Worm (Caenorhabditis elegans) whole organism, L4 larva: ENCODE measurements around the gene C27B7.7.
A peak's percentile ranks its signal among the peaks of the same experiment; 100 is the strongest.

Source experiments
- F49E8.2 ChIP-seq: sonication (generic microtip); optimal IDR thresholded peaks from 2 replicates; lab custom pipeline; 2016; ENCODE audit warnings: missing compliant biosample characterization, mild to moderate bottlenecking, missing genetic modification characterization, borderline replicate concordance
- R02D3.7 ChIP-seq: fragments of 150-350 bp; sonication (generic microtip); optimal IDR thresholded peaks from 3 replicates; lab custom pipeline; 2014; ENCODE audit warnings: missing biosample characterization, missing genetic modification characterization
- T20F7.1 ChIP-seq: fragments of 200-800 bp; sonication (Bioruptor generic); optimal IDR thresholded peaks from 2 replicates; lab custom pipeline; 2018; ENCODE audit warnings: mild to moderate bottlenecking, missing genetic modification characterization, missing compliant biosample characterization
- T26A8.4 ChIP-seq: fragments of 200-800 bp; sonication (Bioruptor generic); IDR thresholded peaks from 2 replicates; pipeline ENCODE4 v1.3.6; 2022; ENCODE audit warnings: missing genetic modification characterization, missing compliant biosample characterization
- Y5F2A.4 ChIP-seq: fragments of 200-800 bp; sonication (Bioruptor generic); optimal IDR thresholded peaks from 2 replicates; lab custom pipeline; 2018; ENCODE audit warnings: mild to moderate bottlenecking, missing genetic modification characterization, missing compliant biosample characterization
- ZK546.5 ChIP-seq, 2 experiments: sonication (generic microtip); optimal IDR thresholded peaks; 2 replicates each; lab custom pipeline; 2017; ENCODE audit warnings: missing biosample characterization in 2 of 2, missing genetic modification characterization in 2 of 2
- aha-1 ChIP-seq: fragments of 150-350 bp; peaks from one replicate; lab custom pipeline; 2014; ENCODE audit warnings: missing biosample characterization, missing genetic modification characterization
- ama-1 ChIP-seq: fragments of 150-350 bp; optimal IDR thresholded peaks from 2 replicates; lab custom pipeline; 2014; ENCODE audit warnings: inconsistent platforms, mixed read lengths
- ceh-32 ChIP-seq: sonication (generic microtip); optimal IDR thresholded peaks from 2 replicates; lab custom pipeline; 2016; ENCODE audit warnings: mild to moderate bottlenecking, missing genetic modification characterization, missing compliant biosample characterization; ENCODE audit not compliant: poor library complexity
- ceh-82 ChIP-seq: sonication (generic microtip); optimal IDR thresholded peaks from 2 replicates; lab custom pipeline; 2017; ENCODE audit warnings: missing biosample characterization, missing genetic modification characterization
- cey-2 ChIP-seq: sonication (generic microtip); optimal IDR thresholded peaks from 3 replicates; lab custom pipeline; 2017; ENCODE audit warnings: missing genetic modification characterization, mild to moderate bottlenecking, missing compliant biosample characterization, antibody characterized with exemption, borderline replicate concordance; ENCODE audit not compliant: insufficient read depth
- daf-12 ChIP-seq: fragments of 150-350 bp; optimal IDR thresholded peaks from 2 replicates; lab custom pipeline; 2014; ENCODE audit warnings: missing biosample characterization, missing genetic modification reagents, missing genetic modification characterization
- daf-16 ChIP-seq, 3 experiments: sonication (generic microtip); optimal IDR thresholded peaks; 2 replicates each; lab custom pipeline; 2016 to 2017; ENCODE audit warnings: missing genetic modification characterization in 3 of 3, missing genetic modification reagents in 3 of 3, mild to moderate bottlenecking in 2 of 3, missing compliant biosample characterization in 2 of 3, missing biosample characterization in 1 of 3, moderate library complexity in 1 of 3
- dmd-6 ChIP-seq: fragments of 200-800 bp; sonication (Bioruptor generic); IDR thresholded peaks from 2 replicates; pipeline ENCODE4 v1.3.6; 2022; ENCODE audit warnings: missing genetic modification reagents, missing genetic modification characterization, missing compliant biosample characterization
- dmd-9 ChIP-seq: fragments of 200-800 bp; sonication (Bioruptor generic); IDR thresholded peaks from 2 replicates; pipeline ENCODE4 v1.3.6; 2022; ENCODE audit warnings: missing genetic modification reagents, missing genetic modification characterization, missing compliant biosample characterization
- dpl-1 ChIP-seq: fragments of 150-350 bp; optimal IDR thresholded peaks from 2 replicates; lab custom pipeline; 2014; ENCODE audit warnings: missing biosample characterization, missing genetic modification reagents, missing genetic modification characterization
- dve-1 ChIP-seq: sonication (generic microtip); optimal IDR thresholded peaks from 2 replicates; lab custom pipeline; 2017; ENCODE audit warnings: antibody characterized with exemption, mild to moderate bottlenecking, missing genetic modification characterization, missing compliant biosample characterization; ENCODE audit not compliant: insufficient read depth
- egl-43 ChIP-seq: fragments of 200-800 bp; sonication (Bioruptor generic); IDR thresholded peaks from 2 replicates; pipeline ENCODE4 v1.3.6; 2022; ENCODE audit warnings: missing genetic modification reagents, missing genetic modification characterization, missing compliant biosample characterization
- fkh-10 ChIP-seq: fragments of 150-350 bp; optimal IDR thresholded peaks from 2 replicates; lab custom pipeline; 2014; ENCODE audit warnings: missing biosample characterization, missing genetic modification reagents, missing genetic modification characterization
- hlh-11 ChIP-seq: fragments of 200-800 bp; sonication (Bioruptor generic); optimal IDR thresholded peaks from 2 replicates; lab custom pipeline; 2018; ENCODE audit warnings: mild to moderate bottlenecking, missing genetic modification characterization, missing compliant biosample characterization
- jun-1 ChIP-seq: fragments of 150-350 bp; optimal IDR thresholded peaks from 2 replicates; lab custom pipeline; 2014; ENCODE audit warnings: missing biosample characterization, missing genetic modification reagents, missing genetic modification characterization
- lin-39 ChIP-seq: fragments of 150-350 bp; optimal IDR thresholded peaks from 2 replicates; lab custom pipeline; 2014; ENCODE audit warnings: missing biosample characterization, missing genetic modification reagents, missing genetic modification characterization
- lsy-2 ChIP-seq, 2 experiments: fragments of 150-350 bp in 1 of 2; sonication (generic microtip) in 1 of 2; optimal IDR thresholded peaks; 2 replicates each; lab custom pipeline; 2014 to 2017; ENCODE audit warnings: missing biosample characterization in 2 of 2, missing genetic modification characterization in 2 of 2
- madf-9 ChIP-seq: fragments of 200-800 bp; sonication (Bioruptor generic); conservative IDR thresholded peaks from 2 replicates; pipeline ENCODE4 v1.3.6; 2022; ENCODE audit warnings: missing genetic modification reagents, missing genetic modification characterization, missing compliant biosample characterization
- mes-2 ChIP-seq: sonication (generic microtip); optimal IDR thresholded peaks from 2 replicates; lab custom pipeline; 2016; ENCODE audit warnings: missing genotype, mild to moderate bottlenecking, missing genetic modification characterization, missing compliant biosample characterization; ENCODE audit not compliant: poor library complexity, severe bottlenecking
- mxl-2 ChIP-seq: fragments of 200-800 bp; sonication (Bioruptor generic); conservative IDR thresholded peaks from 2 replicates; pipeline ENCODE4 v1.3.6; 2022; ENCODE audit warnings: missing genetic modification reagents, missing genetic modification characterization, missing compliant biosample characterization
- mxl-3 ChIP-seq: fragments of 200-800 bp; sonication (Bioruptor generic); optimal IDR thresholded peaks from 2 replicates; lab custom pipeline; 2018; ENCODE audit warnings: mild to moderate bottlenecking, missing genetic modification characterization, missing compliant biosample characterization
- nhr-237 ChIP-seq: sonication (generic microtip); optimal IDR thresholded peaks from 2 replicates; lab custom pipeline; 2017; ENCODE audit warnings: missing biosample characterization, missing genetic modification characterization
- nhr-25 ChIP-seq: sonication (generic microtip); optimal IDR thresholded peaks from 2 replicates; lab custom pipeline; 2017; ENCODE audit warnings: missing genetic modification characterization, mild to moderate bottlenecking, missing compliant biosample characterization, antibody characterized with exemption, moderate library complexity, borderline replicate concordance; ENCODE audit not compliant: insufficient read depth
- nhr-28 ChIP-seq: fragments of 150-350 bp; optimal IDR thresholded peaks from 2 replicates; lab custom pipeline; 2014; ENCODE audit warnings: missing biosample characterization, missing genetic modification characterization
- nhr-41 ChIP-seq: fragments of 200-800 bp; sonication (Bioruptor generic); IDR thresholded peaks from 2 replicates; pipeline ENCODE4 v1.3.6; 2022; ENCODE audit warnings: missing genetic modification reagents, missing genetic modification characterization, missing compliant biosample characterization
- nhr-48 ChIP-seq: sonication (generic microtip); optimal IDR thresholded peaks from 2 replicates; lab custom pipeline; 2016; ENCODE audit warnings: mild to moderate bottlenecking, missing genetic modification characterization, missing compliant biosample characterization
- nhr-77 ChIP-seq: fragments of 150-350 bp; optimal IDR thresholded peaks from 2 replicates; lab custom pipeline; 2014; ENCODE audit warnings: missing biosample characterization, missing genetic modification characterization
- pha-4 ChIP-seq, 2 experiments: fragments of 150-350 bp in 1 of 2; fragments of 200-800 bp in 1 of 2; sonication (Bioruptor generic) in 1 of 2; IDR thresholded peaks in 1 of 2; optimal IDR thresholded peaks in 1 of 2; 2 replicates each; pipeline versions ENCODE4 v1.3.6 to Lab custom; 2014 to 2022; ENCODE audit warnings: missing genetic modification characterization in 2 of 2, missing genetic modification reagents in 2 of 2, missing biosample characterization in 1 of 2, missing compliant biosample characterization in 1 of 2
- php-3 ChIP-seq: fragments of 200-800 bp; sonication (Bioruptor generic); IDR thresholded peaks from 2 replicates; pipeline ENCODE4 v1.3.6; 2022; ENCODE audit warnings: missing genetic modification reagents, missing genetic modification characterization, missing compliant biosample characterization
- rbr-2 ChIP-seq: sonication (generic microtip); optimal IDR thresholded peaks from 2 replicates; lab custom pipeline; 2016; ENCODE audit warnings: missing genotype, missing genetic modification characterization, missing compliant biosample characterization
- sdz-12 ChIP-seq: fragments of 200-800 bp; sonication (Bioruptor generic); optimal IDR thresholded peaks from 2 replicates; lab custom pipeline; 2018; ENCODE audit warnings: mild to moderate bottlenecking, missing genetic modification characterization, missing compliant biosample characterization
- skn-1 ChIP-seq: fragments of 150-350 bp; optimal IDR thresholded peaks from 2 replicates; lab custom pipeline; 2014; ENCODE audit warnings: missing biosample characterization, missing genetic modification characterization
- snpc-1.2 ChIP-seq: fragments of 200-800 bp; sonication (Bioruptor generic); IDR thresholded peaks from 2 replicates; pipeline ENCODE4 v1.3.6; 2022; ENCODE audit warnings: missing genetic modification reagents, missing genetic modification characterization, missing compliant biosample characterization
- spr-1 ChIP-seq: sonication (generic microtip); optimal IDR thresholded peaks from 2 replicates; lab custom pipeline; 2016; ENCODE audit warnings: mild to moderate bottlenecking, missing genetic modification characterization, missing compliant biosample characterization
- tag-97 ChIP-seq: fragments of 200-800 bp; sonication (Bioruptor generic); IDR thresholded peaks from 2 replicates; pipeline ENCODE4 v1.3.6; 2022; ENCODE audit warnings: missing genetic modification characterization, missing compliant biosample characterization
- tra-1 ChIP-seq: fragments of 200-800 bp; sonication (Bioruptor generic); IDR thresholded peaks from 2 replicates; pipeline ENCODE4 v1.3.6; 2022; ENCODE audit warnings: missing genetic modification reagents, missing genetic modification characterization, missing compliant biosample characterization
- unc-62 ChIP-seq, 3 experiments: fragments of 150-350 bp in 1 of 3; sonication (generic microtip); optimal IDR thresholded peaks in 2 of 3; peaks in 1 of 3; 1 replicate in 1 of 3; 2 replicates in 2 of 3; lab custom pipeline; 2014 to 2017; ENCODE audit warnings: missing biosample characterization in 3 of 3, missing genetic modification characterization in 3 of 3, missing genetic modification reagents in 3 of 3, missing genotype in 1 of 3
- vab-7 ChIP-seq: fragments of 200-800 bp; sonication (Bioruptor generic); IDR thresholded peaks from 2 replicates; pipeline ENCODE4 v1.3.6; 2022; ENCODE audit warnings: missing genetic modification reagents, missing genetic modification characterization, missing compliant biosample characterization
- zfp-3 ChIP-seq: fragments of 200-800 bp; sonication (Bioruptor generic); conservative IDR thresholded peaks from 2 replicates; pipeline ENCODE4 v1.3.6; 2022; ENCODE audit warnings: missing genetic modification reagents, missing genetic modification characterization, missing compliant biosample characterization
- ztf-7 ChIP-seq: fragments of 150-350 bp; optimal IDR thresholded peaks from 2 replicates; lab custom pipeline; 2014; ENCODE audit warnings: missing biosample characterization, missing genetic modification characterization

Gene C27B7.7

ce11 chrIV:8865343-8865742 is 41.5 kb upstream of the C27B7.7 start, which contains the start of gene C09G9.1 (continued):
- TF ChIP-seq lin-39 (tag; lab: Kevin White, UChicago): no peak
- TF ChIP-seq tag-97 (GFP tag; lab: Robert Waterston, UW): no peak
- TF ChIP-seq nhr-41 (GFP tag; lab: Robert Waterston, UW): no peak
- no peak for TF ChIP-seq T26A8.4 (GFP tag; lab: Robert Waterston, UW)
- no peak for TF ChIP-seq daf-16 (GFP tag; optimal IDR thresholded peaks at IDR 0.05; lab: Kevin White, UChicago)
- peak; percentile 23 for TF ChIP-seq daf-16 (tag; optimal IDR thresholded peaks at IDR 0.05; lab: Kevin White, UChicago)
- TF ChIP-seq T20F7.1 (GFP tag; lab: Kevin White, UChicago): no peak

DNA sequence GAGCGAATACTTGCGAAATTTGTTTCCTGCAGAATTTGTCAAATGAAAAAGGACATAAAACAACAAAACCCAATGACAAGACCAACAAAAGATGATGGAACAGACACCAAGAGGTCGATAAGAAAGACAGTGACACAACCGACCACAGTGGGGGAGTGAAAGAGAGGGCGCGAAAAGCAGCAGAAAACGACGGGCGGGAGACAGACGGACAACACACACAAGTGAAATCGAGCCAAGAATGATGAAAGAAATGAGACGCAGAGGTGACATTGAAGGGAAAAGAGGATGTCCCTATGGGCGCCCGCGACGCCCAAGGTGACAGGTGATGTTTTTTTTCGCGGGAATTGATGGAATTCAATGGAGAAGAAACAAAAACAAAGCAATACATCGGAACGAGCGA is 40.8 kb upstream of the C27B7.7 start:
- TF ChIP-seq dmd-9 (GFP tag; lab: Robert Waterston, UW) (no peak), php-3 (GFP tag; lab: Robert Waterston, UW) (0 out of 2 replicates have a peak, but pooled peaks have one; percentile 35), nhr-41 (GFP tag; lab: Robert Waterston, UW) (no peak), egl-43 (no peak), fkh-10 (no peak), rbr-2 (peak; percentile 46), ceh-32 (tag; lab: Kevin White, UChicago) (no peak), daf-16 (GFP tag; optimal IDR thresholded peaks at IDR 0.05; lab: Kevin White, UChicago) (peak in 1 of 2 experiments; percentile 92), daf-16 (tag; optimal IDR thresholded peaks at IDR 0.05; lab: Kevin White, UChicago) (peak; percentile 63), ZK546.5 (tag; optimal IDR thresholded peaks at IDR 0.05; lab: Kevin White, UChicago) (no peak), aha-1 (tag; lab: Kevin White, UChicago) (peak; percentile 98), pha-4 (GFP tag; IDR thresholded peaks at IDR 0.05; lab: Robert Waterston, UW) (peak; percentile 38; the same call in 1 of the 2 replicates), pha-4 (tag; optimal IDR thresholded peaks at IDR 0.05; lab: Kevin White, UChicago) (peak; percentile 62), tra-1 (GFP tag; lab: Robert Waterston, UW) (peak; percentile 81; the same call in 1 of the 2 replicates), dpl-1 (GFP tag; lab: Kevin White, UChicago) (peak; percentile 64), sdz-12 (GFP tag; lab: Kevin White, UChicago) (no peak), nhr-77 (peak; percentile 74), Y5F2A.4 (GFP tag; lab: Kevin White, UChicago) (no peak), cey-2 (tag; lab: Kevin White, UChicago) (peak; percentile 2), mes-2 (tag; lab: Kevin White, UChicago) (peak; percentile 14), ceh-82 (no peak), jun-1 (tag; lab: Kevin White, UChicago) (no peak), R02D3.7 (tag; lab: Kevin White, UChicago) (no peak), unc-62 (GFP tag; optimal IDR thresholded peaks at IDR 0.05 in 1 of 2; lab: Kevin White, UChicago) (peak in 1 of 2 experiments; percentile 96), unc-62 (tag; optimal IDR thresholded peaks at IDR 0.05; lab: Kevin White, UChicago) (no peak), dmd-6 (peak; percentile 88), ama-1 (lab: Kevin White, UChicago) (no peak), lsy-2 (tag; optimal IDR thresholded peaks at IDR 0.05; lab: Kevin White, UChicago) (peak in 1 of 2 experiments; percentile 62), nhr-237 (tag; lab: Kevin White, UChicago) (no peak), nhr-28 (tag; lab: Kevin White, UChicago) (peak; percentile 90), spr-1 (tag; lab: Kevin White, UChicago) (no peak), madf-9 (GFP tag; lab: Robert Waterston, UW) (no peak), lin-39 (tag; lab: Kevin White, UChicago) (no peak), nhr-48 (peak; percentile 35), dve-1 (tag; lab: Kevin White, UChicago) (peak; percentile 86), hlh-11 (tag; lab: Kevin White, UChicago) (peak; percentile 96), vab-7 (GFP tag; lab: Robert Waterston, UW) (no peak), F49E8.2 (tag; lab: Kevin White, UChicago) (no peak), nhr-25 (peak; percentile 2), daf-12 (no peak), zfp-3 (GFP tag; lab: Robert Waterston, UW) (peak; percentile 59; the same call in 1 of the 2 replicates), mxl-2 (GFP tag; lab: Robert Waterston, UW) (no peak), mxl-3 (peak; percentile 85), snpc-1.2 (GFP tag; lab: Robert Waterston, UW) (no peak), skn-1 (no peak), ztf-7 (tag; lab: Kevin White, UChicago) (no peak)
